Worm (Caenorhabditis elegans): ENCODE data around the gene cri-3.

cri-3 gene

DNA sequence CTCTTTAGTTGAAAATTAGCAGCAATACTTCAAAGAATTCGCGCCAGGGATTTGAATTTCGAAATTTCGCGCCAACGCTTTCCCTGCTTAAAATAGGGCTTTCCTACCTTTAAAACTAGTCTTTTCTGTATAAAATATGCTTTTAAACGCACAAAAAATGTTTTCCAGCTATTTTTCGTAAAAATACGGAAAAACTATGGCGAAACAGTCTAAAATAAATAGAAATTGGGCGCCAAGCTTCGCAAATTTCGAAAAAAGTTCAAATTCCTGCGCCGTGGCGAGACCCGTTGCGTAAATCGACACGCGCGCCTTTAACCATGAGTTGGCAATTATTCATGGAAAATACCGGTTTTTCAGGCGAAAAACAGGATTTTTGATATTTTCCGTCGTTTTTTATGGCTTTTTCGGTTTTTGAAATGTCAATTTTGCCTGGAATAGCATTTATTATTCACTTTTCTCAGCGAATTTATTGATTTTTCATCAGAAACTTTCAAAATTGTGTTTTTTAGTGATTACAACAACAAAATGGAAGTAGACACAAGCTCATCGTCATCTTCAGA, 8.3 kb downstream of the cri-3 start, which contains the start of the genes npp-9 and F59A2.5 (continued):
- peak; percentile 82 for TF ChIP-seq D2030.7 (GFP tag; IDR thresholded peaks at IDR 0.05)
- TF ChIP-seq F10E7.11 (tag; optimal IDR thresholded peaks at IDR 0.05) = no peak
- peak; percentile 83 for TF ChIP-seq ceh-91 (GFP tag; IDR thresholded peaks at IDR 0.05)
- no peak for TF ChIP-seq F57C9.4 (tag; optimal IDR thresholded peaks at IDR 0.05)
- peak; percentile 34; the same call in 1 of the 2 replicates for TF ChIP-seq hmg-1.2 (GFP tag; IDR thresholded peaks at IDR 0.05)
- no peak for TF ChIP-seq nhr-120 (GFP tag; IDR thresholded peaks at IDR 0.05)
- no peak for TF ChIP-seq aptf-2 (GFP tag; conservative IDR thresholded peaks at IDR 0.05)
- peak; percentile 21; the same call in 1 of the 2 replicates for TF ChIP-seq B0336.3 (GFP tag; IDR thresholded peaks at IDR 0.05)
- no peak for TF ChIP-seq ceh-58 (GFP tag; IDR thresholded peaks at IDR 0.05)
- TF ChIP-seq egrh-3 (GFP tag; IDR thresholded peaks at IDR 0.05) = no peak
- TF ChIP-seq Y95B8A.8 (GFP tag; IDR thresholded peaks at IDR 0.05) = 0 out of 2 replicates have a peak, but pooled peaks have one; percentile 37
- no peak for TF ChIP-seq athp-1 (tag; optimal IDR thresholded peaks at IDR 0.05)
- TF ChIP-seq F55B11.4 (tag; optimal IDR thresholded peaks at IDR 0.05; ENCODE audit: borderline replicate concordance, insufficient read depth) = no peak
- no peak for TF ChIP-seq B0261.1 (tag; optimal IDR thresholded peaks at IDR 0.05)
- TF ChIP-seq F49E8.2 (tag; optimal IDR thresholded peaks at IDR 0.05; ENCODE audit: insufficient read depth) = peak; percentile 55
- TF ChIP-seq madf-6 (GFP tag; IDR thresholded peaks at IDR 0.05) = peak; percentile 91
- TF ChIP-seq snpc-3.4 (tag; optimal IDR thresholded peaks at IDR 0.05) = peak; percentile 39
- TF ChIP-seq madf-10 (tag; optimal IDR thresholded peaks at IDR 0.05) = no peak
- TF ChIP-seq gei-17 (GFP tag; optimal IDR thresholded peaks at IDR 0.05) = no peak
- TF ChIP-seq egl-18 (GFP tag; IDR thresholded peaks at IDR 0.05) = no peak
- TF ChIP-seq pha-4 (tag; optimal IDR thresholded peaks at IDR 0.05) = no peak
- no peak; the same call in 1 of the 2 replicates for TF ChIP-seq lir-1 (GFP tag; conservative IDR thresholded peaks at IDR 0.05)
- no peak for TF ChIP-seq hmg-20 (GFP tag; IDR thresholded peaks at IDR 0.05)
- TF ChIP-seq mcd-1 (GFP tag; IDR thresholded peaks at IDR 0.05) = peak; percentile 24; the same call in 1 of the 2 replicates
- peak; percentile 28 for TF ChIP-seq snpc-1.3 (tag; optimal IDR thresholded peaks at IDR 0.05; ENCODE audit: insufficient read depth)
- TF ChIP-seq nfya-2 (GFP tag; IDR thresholded peaks at IDR 0.05) = no peak
- no peak for TF ChIP-seq lsy-27 (tag; optimal IDR thresholded peaks at IDR 0.05; ENCODE audit: borderline replicate concordance, insufficient read depth)
- no peak for TF ChIP-seq aptf-3 (GFP tag; IDR thresholded peaks at IDR 0.05)
- no peak for TF ChIP-seq fkh-3 (tag; optimal IDR thresholded peaks at IDR 0.05)

DNA sequence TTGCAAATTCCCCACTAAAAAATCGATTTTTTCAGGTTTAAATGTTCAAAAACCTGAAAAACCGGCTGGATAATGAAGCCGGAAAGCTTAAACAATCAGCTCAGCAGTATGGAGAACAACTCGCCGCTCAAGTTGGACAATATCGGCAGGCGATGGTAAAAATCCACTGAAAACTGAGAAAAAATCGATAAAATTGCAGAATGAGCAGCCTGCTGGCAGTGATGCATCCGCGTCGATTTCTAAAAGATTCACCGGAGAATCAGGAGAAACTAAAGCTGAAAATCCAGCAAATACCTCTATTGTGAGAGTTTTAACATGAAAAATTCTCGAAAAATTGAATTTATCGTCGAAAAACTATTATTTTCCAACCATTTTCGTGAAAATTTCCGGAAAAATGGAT, 9.4 kb downstream of the cri-3 start, which contains the start of gene golg-4:
Gene golg-4 (plus strand): TSS at position 34 of the 400 bp plus-strand sequence.
- peak; percentile 14 for TF ChIP-seq repo-1 (tag; optimal IDR thresholded peaks at IDR 0.05)
- no peak for TF ChIP-seq Y56A3A.18 (GFP tag; IDR thresholded peaks at IDR 0.05)

DNA sequence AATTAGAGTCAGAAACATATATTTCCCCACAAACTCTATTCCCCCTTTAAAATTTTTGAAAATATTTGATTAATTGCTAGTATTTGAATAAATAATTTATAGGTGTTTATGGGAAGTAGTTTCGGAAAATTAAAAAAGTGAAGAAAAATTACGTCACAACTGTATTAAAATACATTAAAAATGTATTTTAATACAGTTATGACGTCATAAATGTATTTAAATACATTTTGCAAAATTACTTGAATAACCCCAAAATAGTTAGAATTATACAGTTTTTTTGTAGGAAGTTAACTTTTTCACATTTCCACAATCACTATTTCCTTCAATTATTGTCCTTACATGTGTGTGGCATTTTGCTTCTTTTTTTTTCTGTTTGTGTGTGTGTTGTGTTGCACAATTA, 17.3 kb downstream of the cri-3 start:
- TF ChIP-seq die-1 (tag; optimal IDR thresholded peaks at IDR 0.05) (no peak), ZK185.1 (tag; optimal IDR thresholded peaks at IDR 0.05; ENCODE audit: poor library complexity, severe bottlenecking) (no peak), ccch-3 (GFP tag; optimal IDR thresholded peaks at IDR 0.05) (no peak), F37B4.10 (GFP tag; IDR thresholded peaks at IDR 0.05) (no peak), tbx-9 (tag; optimal IDR thresholded peaks at IDR 0.05; ENCODE audit: borderline replicate concordance) (no peak), nfya-1 (tag; optimal IDR thresholded peaks at IDR 0.05; ENCODE audit: borderline replicate concordance, insufficient read depth) (no peak), nhr-90 (tag; optimal IDR thresholded peaks at IDR 0.05) (no peak), ekl-4 (GFP tag; IDR thresholded peaks at IDR 0.05) (no peak), ceh-79 (tag; optimal IDR thresholded peaks at IDR 0.05) (no peak), pha-4 (tag; optimal IDR thresholded peaks at IDR 0.05) (no peak), ceh-100 (GFP tag; IDR thresholded peaks at IDR 0.05) (no peak), lin-26 (GFP tag; IDR thresholded peaks at IDR 0.05) (no peak), nhr-179 (tag; optimal IDR thresholded peaks at IDR 0.05) (no peak), nhr-80 (tag; optimal IDR thresholded peaks at IDR 0.05) (no peak)
